Fruit fly (Drosophila melanogaster): ENCODE results near the gene spn-A.

The spn-A gene

dm6 chr3R:30052455-30053046 is 3.3 kb downstream of the spn-A start, which contains the start of gene Jasper (continued):
- peak; percentile 99 for TF ChIP-seq gfzf (GFP tag; optimal IDR thresholded peaks at IDR 0.05)
- TF ChIP-seq CG17328 (GFP tag; IDR thresholded peaks at IDR 0.05), result no peak
- TF ChIP-seq Opbp (GFP tag; IDR thresholded peaks at IDR 0.05; ENCODE audit: partially characterized antibody), result peak; percentile 68; the same call in 2 of the 3 replicates
- TF ChIP-seq CG10267 (tag; optimal IDR thresholded peaks at IDR 0.05), result peak; percentile 60
- TF ChIP-seq CG14441 (GFP tag; IDR thresholded peaks at IDR 0.05), result no peak
- no peak for TF ChIP-seq Hmx (GFP tag; optimal IDR thresholded peaks at IDR 0.05)
- no peak for TF ChIP-seq Hr3 (GFP tag; optimal IDR thresholded peaks at IDR 0.05)
- TF ChIP-seq CG3838 (GFP tag; optimal IDR thresholded peaks at IDR 0.05), result no peak
- no peak for TF ChIP-seq trh (GFP tag; optimal IDR thresholded peaks at IDR 0.05)
- peak; percentile 68 for TF ChIP-seq Bgb (GFP tag; IDR thresholded peaks at IDR 0.05; ENCODE audit: partially characterized antibody)
- TF ChIP-seq hkb (optimal IDR thresholded peaks at IDR 0.05), result no peak
- no peak for TF ChIP-seq hkb (GFP tag; IDR thresholded peaks at IDR 0.05)
- TF ChIP-seq HHEX (GFP tag; optimal IDR thresholded peaks at IDR 0.05), result no peak
- TF ChIP-seq Aef1 (GFP tag; IDR thresholded peaks at IDR 0.05), result no peak
- no peak for TF ChIP-seq yki (optimal IDR thresholded peaks at IDR 0.05)
- TF ChIP-seq pum (GFP tag; optimal IDR thresholded peaks at IDR 0.05), result no peak
- no peak for TF ChIP-seq Hr78 (GFP tag; optimal IDR thresholded peaks at IDR 0.05)
- TF ChIP-seq B-H2 (GFP tag; optimal IDR thresholded peaks at IDR 0.05), result peak; percentile 23
- TF ChIP-seq CG8359 (GFP tag; optimal IDR thresholded peaks at IDR 0.05; ENCODE audit: borderline replicate concordance), result no peak
- peak; percentile 27 for TF ChIP-seq p53 (GFP tag; optimal IDR thresholded peaks at IDR 0.05)
- TF ChIP-seq chm (GFP tag; IDR thresholded peaks at IDR 0.05), result no peak
- TF ChIP-seq z (GFP tag; IDR thresholded peaks at IDR 0.05), result no peak
- no peak for TF ChIP-seq danr (GFP tag; IDR thresholded peaks at IDR 0.05)
- peak; percentile 95 for TF ChIP-seq Med (GFP tag)
- no peak for TF ChIP-seq MTF-1 (GFP tag; optimal IDR thresholded peaks at IDR 0.05; ENCODE audit: borderline replicate concordance)
- no peak for TF ChIP-seq CG15479 (GFP tag; optimal IDR thresholded peaks at IDR 0.05)
- no peak for TF ChIP-seq Dfd (GFP tag; optimal IDR thresholded peaks at IDR 0.05)
- no peak for TF ChIP-seq fru (optimal IDR thresholded peaks at IDR 0.05)
- peak; percentile 84 for TF ChIP-seq Ets97D (GFP tag; optimal IDR thresholded peaks at IDR 0.05)
- no peak for TF ChIP-seq CG10431 (GFP tag; optimal IDR thresholded peaks at IDR 0.05)
- TF ChIP-seq CG12155 (GFP tag; optimal IDR thresholded peaks at IDR 0.05), result peak; percentile 8
- no peak for TF ChIP-seq CG12071 (GFP tag; optimal IDR thresholded peaks at IDR 0.05)
- TF ChIP-seq CG43689 (GFP tag; IDR thresholded peaks at IDR 0.05), result no peak
- peak; percentile 67 for TF ChIP-seq phol (tag; optimal IDR thresholded peaks at IDR 0.05)
- TF ChIP-seq fu2 (GFP tag; optimal IDR thresholded peaks at IDR 0.05), result no peak
- TF ChIP-seq NFAT (GFP tag; IDR thresholded peaks at IDR 0.05), result no peak
- no peak for TF ChIP-seq sens-2 (GFP tag; IDR thresholded peaks at IDR 0.05)
- no peak for TF ChIP-seq lola (GFP tag; optimal IDR thresholded peaks at IDR 0.05)
- no peak for TF ChIP-seq hb (GFP tag; IDR thresholded peaks at IDR 0.05; ENCODE audit: partially characterized antibody)
- TF ChIP-seq gem (tag; optimal IDR thresholded peaks at IDR 0.05), result peak; percentile 2
- no peak for TF ChIP-seq repo (GFP tag; optimal IDR thresholded peaks at IDR 0.05)
- TF ChIP-seq gce (GFP tag; IDR thresholded peaks at IDR 0.05), result no peak
- TF ChIP-seq crc (GFP tag; optimal IDR thresholded peaks at IDR 0.05), result no peak
- TF ChIP-seq CG13775 (GFP tag; optimal IDR thresholded peaks at IDR 0.05), result no peak
- TF ChIP-seq Gsc (GFP tag; IDR thresholded peaks at IDR 0.05), result no peak
- no peak for TF ChIP-seq esg (GFP tag; conservative IDR thresholded peaks at IDR 0.05)
- TF ChIP-seq CHES-1-like (GFP tag; optimal IDR thresholded peaks at IDR 0.05), result peak; percentile 79
- TF ChIP-seq CG10565 (GFP tag; optimal IDR thresholded peaks at IDR 0.05), result no peak
- TF ChIP-seq Dip2 (GFP tag; IDR thresholded peaks at IDR 0.05), result no peak
- no peak for TF ChIP-seq Side (GFP tag; optimal IDR thresholded peaks at IDR 0.05)
- no peak for TF ChIP-seq Poxn (GFP tag; IDR thresholded peaks at IDR 0.05)
- TF ChIP-seq CG15696 (tag; optimal IDR thresholded peaks at IDR 0.05), result no peak
